Fruit fly (Drosophila melanogaster): ENCODE measurements around the gene Prosbeta7.

Gene Prosbeta7

DNA sequence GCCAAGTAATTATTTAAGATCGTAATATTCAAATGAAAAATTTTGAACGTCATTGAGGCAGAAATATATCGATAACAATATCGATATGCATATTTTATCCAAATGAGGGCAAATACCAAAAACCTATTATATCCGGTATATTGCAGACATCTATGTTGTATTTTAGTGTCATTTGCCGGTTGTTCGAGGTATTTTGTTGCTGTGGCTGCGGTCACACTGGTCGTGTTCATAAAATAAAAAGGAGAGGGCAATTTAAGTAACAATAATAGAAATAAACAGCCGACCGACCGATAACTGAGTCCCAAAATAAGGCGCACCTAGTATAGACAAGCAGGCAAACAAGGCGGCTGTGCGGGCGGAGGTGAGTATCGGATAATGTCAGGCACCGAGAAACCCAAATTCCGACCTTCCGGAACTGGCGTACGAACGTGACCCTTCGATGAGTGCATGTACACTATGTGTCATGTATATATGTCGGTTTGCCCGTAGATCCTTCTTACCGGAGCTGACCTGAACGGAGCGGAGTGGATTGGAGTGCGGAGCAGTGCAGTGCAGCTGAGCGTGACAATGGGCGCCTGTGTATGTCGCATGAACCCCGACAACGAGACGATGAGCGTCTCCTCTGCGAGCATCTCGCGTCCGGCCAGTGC, 35.7 kb upstream of the Prosbeta7 start, which contains the start of gene CG1172 (continued):
- TF ChIP-seq gfzf (GFP tag; optimal IDR thresholded peaks at IDR 0.05) = peak; percentile 95
- TF ChIP-seq Stat92E (GFP tag; optimal IDR thresholded peaks at IDR 0.05) = peak in 1 of 3 experiments; percentile 43
- TF ChIP-seq Med (GFP tag) = peak; percentile 84
- TF ChIP-seq CG17912 (GFP tag; optimal IDR thresholded peaks at IDR 0.05) = no peak
- peak; percentile 14; the same call in 1 of the 2 replicates for TF ChIP-seq nerfin-2 (GFP tag; IDR thresholded peaks at IDR 0.05; ENCODE audit: partially characterized antibody)
- TF ChIP-seq Myb (GFP tag; optimal IDR thresholded peaks at IDR 0.05) = peak; percentile 58
- peak in 1 of 2 experiments; percentile 72 for TF ChIP-seq Hr78 (GFP tag; optimal IDR thresholded peaks at IDR 0.05)
- TF ChIP-seq CG14710 (tag; optimal IDR thresholded peaks at IDR 0.05) = peak; percentile 63
- TF ChIP-seq CG15514 (GFP tag; optimal IDR thresholded peaks at IDR 0.05) = peak; percentile 75
- no peak for TF ChIP-seq CG6254 (GFP tag; optimal IDR thresholded peaks at IDR 0.05)
- no peak for TF ChIP-seq CG10654 (GFP tag; optimal IDR thresholded peaks at IDR 0.05)
- TF ChIP-seq crol (GFP tag; IDR thresholded peaks at IDR 0.05) = no peak
- TF ChIP-seq CG1603 (tag; optimal IDR thresholded peaks at IDR 0.05) = peak; percentile 81
- peak; percentile 17 for TF ChIP-seq NfI (GFP tag; optimal IDR thresholded peaks at IDR 0.05)
- peak; percentile 33 for TF ChIP-seq Fer3 (tag; optimal IDR thresholded peaks at IDR 0.05)
- TF ChIP-seq HLH54F (GFP tag; optimal IDR thresholded peaks at IDR 0.05) = no peak
- peak; percentile 17 for TF ChIP-seq lbe (GFP tag; optimal IDR thresholded peaks at IDR 0.05)
- peak; percentile 28 for TF ChIP-seq CoRest (tag; optimal IDR thresholded peaks at IDR 0.05)
- TF ChIP-seq ken (GFP tag; IDR thresholded peaks at IDR 0.05) = no peak
- peak; percentile 72 for TF ChIP-seq Hmr (GFP tag; optimal IDR thresholded peaks at IDR 0.05)
- TF ChIP-seq Bgb (GFP tag; IDR thresholded peaks at IDR 0.05; ENCODE audit: partially characterized antibody) = peak; percentile 78
- peak; percentile 44 for TF ChIP-seq zen (tag; optimal IDR thresholded peaks at IDR 0.05)
- peak; percentile 68 for TF ChIP-seq sd (tag; optimal IDR thresholded peaks at IDR 0.05)
- TF ChIP-seq CG11695 (GFP tag; IDR thresholded peaks at IDR 0.05) = peak; percentile 91
- no peak for TF ChIP-seq Trl (optimal IDR thresholded peaks at IDR 0.05)
- no peak for TF ChIP-seq Trl (GFP tag; optimal IDR thresholded peaks at IDR 0.05)
- TF ChIP-seq bbx (GFP tag; IDR thresholded peaks at IDR 0.05; ENCODE audit: partially characterized antibody) = peak; percentile 73
- peak; percentile 50; the same call in 1 of the 3 replicates for TF ChIP-seq CG7963 (GFP tag; IDR thresholded peaks at IDR 0.05; ENCODE audit: partially characterized antibody)
- TF ChIP-seq sna (GFP tag; IDR thresholded peaks at IDR 0.05; ENCODE audit: partially characterized antibody) = peak; percentile 76
- TF ChIP-seq knrl (GFP tag; IDR thresholded peaks at IDR 0.05; ENCODE audit: partially characterized antibody) = peak; percentile 71
- peak; percentile 79 for TF ChIP-seq Scr (GFP tag; IDR thresholded peaks at IDR 0.05; ENCODE audit: partially characterized antibody)
- TF ChIP-seq Antp (GFP tag; optimal IDR thresholded peaks at IDR 0.05) = no peak
- peak; percentile 82 for TF ChIP-seq unc-4 (GFP tag; IDR thresholded peaks at IDR 0.05; ENCODE audit: partially characterized antibody)
- no peak for TF ChIP-seq Mes4 (GFP tag; optimal IDR thresholded peaks at IDR 0.05)
- peak; percentile 37; the same call in 1 of the 2 replicates for TF ChIP-seq CG2129 (GFP tag; IDR thresholded peaks at IDR 0.05; ENCODE audit: partially characterized antibody)
- no peak for TF ChIP-seq btn (GFP tag; optimal IDR thresholded peaks at IDR 0.05)
- TF ChIP-seq dm (GFP tag; optimal IDR thresholded peaks at IDR 0.05) = peak; percentile 6
- no peak for TF ChIP-seq slp2 (GFP tag; optimal IDR thresholded peaks at IDR 0.05)
- TF ChIP-seq inv (GFP tag; IDR thresholded peaks at IDR 0.05; ENCODE audit: partially characterized antibody) = peak; percentile 48; the same call in 1 of the 2 replicates
- no peak for TF ChIP-seq pb (GFP tag; optimal IDR thresholded peaks at IDR 0.05)
- no peak for TF ChIP-seq zfh2 (GFP tag; optimal IDR thresholded peaks at IDR 0.05)
- TF ChIP-seq CG7271 (tag; optimal IDR thresholded peaks at IDR 0.05) = peak; percentile 46
- TF ChIP-seq CG10267 (tag; optimal IDR thresholded peaks at IDR 0.05) = peak; percentile 49
- peak; percentile 81 for TF ChIP-seq Dp (GFP tag; optimal IDR thresholded peaks at IDR 0.05)
- peak; percentile 21 for TF ChIP-seq CG3281 (GFP tag; optimal IDR thresholded peaks at IDR 0.05)
- no peak for TF ChIP-seq salm (tag; optimal IDR thresholded peaks at IDR 0.05)
- TF ChIP-seq Gug (GFP tag; IDR thresholded peaks at IDR 0.05) = no peak
